Worm (Caenorhabditis elegans): ENCODE results near the gene unc-6.

The unc-6 gene

ce11 chrX:6937742-6938141, 48.3 kb downstream of the unc-6 start:
- TF ChIP-seq gmeb-1 (tag; optimal IDR thresholded peaks at IDR 0.05) (no peak), nhr-25 (tag; optimal IDR thresholded peaks at IDR 0.05) (no peak), nhr-77 (tag; optimal IDR thresholded peaks at IDR 0.05) (no peak), ztf-11 (tag; optimal IDR thresholded peaks at IDR 0.05) (no peak), crh-2 (tag; optimal IDR thresholded peaks at IDR 0.05) (no peak), unc-39 (tag; optimal IDR thresholded peaks at IDR 0.05) (no peak), dmd-4 (tag; optimal IDR thresholded peaks at IDR 0.05) (no peak), peb-1 (tag; optimal IDR thresholded peaks at IDR 0.05) (no peak), unc-55 (GFP tag; optimal IDR thresholded peaks at IDR 0.05) (no peak), nhr-237 (tag; optimal IDR thresholded peaks at IDR 0.05) (no peak), nhr-6 (tag; optimal IDR thresholded peaks at IDR 0.05) (no peak)

- TF ChIP-seq ceh-16 (tag; optimal IDR thresholded peaks at IDR 0.05): no peak
- TF ChIP-seq dmd-4 (tag; optimal IDR thresholded peaks at IDR 0.05): no peak
- no peak for TF ChIP-seq snpc-4 (tag; optimal IDR thresholded peaks at IDR 0.05)
- no peak for TF ChIP-seq sem-4 (tag; optimal IDR thresholded peaks at IDR 0.05)
- TF ChIP-seq F13H6.1 (tag; optimal IDR thresholded peaks at IDR 0.05): no peak
- TF ChIP-seq nhr-77 (tag; optimal IDR thresholded peaks at IDR 0.05): no peak
- no peak for TF ChIP-seq elt-3 (tag; optimal IDR thresholded peaks at IDR 0.05)
- TF ChIP-seq nhr-11 (tag; optimal IDR thresholded peaks at IDR 0.05): no peak
- no peak for TF ChIP-seq fos-1 (tag; optimal IDR thresholded peaks at IDR 0.05)
- TF ChIP-seq lin-13 (GFP tag; optimal IDR thresholded peaks at IDR 0.05): no peak
Measured at ce11 chrX:6939917-6940316, 50.4 kb downstream of the unc-6 start, which contains the start of gene C16E9.1. C16E9.1 (plus strand) TSS chrX:6940217.

- TF ChIP-seq ceh-82 (tag; optimal IDR thresholded peaks at IDR 0.05) (no peak), mab-5 (tag; optimal IDR thresholded peaks at IDR 0.05) (no peak), nhr-10 (tag; optimal IDR thresholded peaks at IDR 0.05) (no peak), nhr-77 (tag; optimal IDR thresholded peaks at IDR 0.05) (no peak), elt-3 (tag; optimal IDR thresholded peaks at IDR 0.05) (no peak), elt-1 (tag; optimal IDR thresholded peaks at IDR 0.05) (no peak), unc-55 (GFP tag; optimal IDR thresholded peaks at IDR 0.05) (no peak), peb-1 (tag; optimal IDR thresholded peaks at IDR 0.05) (no peak), nhr-6 (tag; optimal IDR thresholded peaks at IDR 0.05) (no peak), ama-1 (optimal IDR thresholded peaks at IDR 0.05) (no peak)
Measured at ce11 chrX:6940775-6941174, 51.3 kb downstream of the unc-6 start.

- TF ChIP-seq elt-1 (tag; optimal IDR thresholded peaks at IDR 0.05): peak; percentile 62
- TF ChIP-seq lin-11 (tag; optimal IDR thresholded peaks at IDR 0.05): no peak
- peak; percentile 33 for TF ChIP-seq sma-3 (GFP tag; optimal IDR thresholded peaks at IDR 0.05)
- TF ChIP-seq fos-1 (tag; optimal IDR thresholded peaks at IDR 0.05): no peak
- TF ChIP-seq ceh-16 (tag; optimal IDR thresholded peaks at IDR 0.05): no peak
- peak; percentile 34 for TF ChIP-seq nhr-21 (tag; optimal IDR thresholded peaks at IDR 0.05)
- TF ChIP-seq dmd-4 (tag; optimal IDR thresholded peaks at IDR 0.05): no peak
- TF ChIP-seq zag-1 (tag; optimal IDR thresholded peaks at IDR 0.05): no peak
- TF ChIP-seq nhr-11 (tag; optimal IDR thresholded peaks at IDR 0.05): no peak
- TF ChIP-seq sma-9 (GFP tag; optimal IDR thresholded peaks at IDR 0.05): peak; percentile 74
- TF ChIP-seq sma-9 (tag; optimal IDR thresholded peaks at IDR 0.05): no peak
- no peak for TF ChIP-seq F13H6.1 (tag; optimal IDR thresholded peaks at IDR 0.05)
Measured at ce11 chrX:6941711-6942110, 52.2 kb downstream of the unc-6 start.
